Fruit fly (Drosophila melanogaster) whole organism, embryonic: Measurements from ENCODE around the gene Cpr30B.

Experiments
- Bdp1 ChIP-seq: fragments of 200-800 bp; sonication (Bioruptor generic); optimal IDR thresholded peaks from 3 replicates; lab custom pipeline; 2016; ENCODE audit warnings: missing biosample characterization, missing genetic modification characterization
- BtbVII ChIP-seq: fragments of 200-800 bp; sonication (Bioruptor generic); optimal IDR thresholded peaks from 3 replicates; lab custom pipeline; 2017; ENCODE audit warnings: missing biosample characterization, mild to moderate bottlenecking, missing genetic modification characterization
- CG10147 ChIP-seq: fragments of 200-800 bp; sonication (Bioruptor generic); optimal IDR thresholded peaks from 2 replicates; lab custom pipeline; 2019; ENCODE audit warnings: missing biosample characterization, mild to moderate bottlenecking, missing genetic modification characterization, moderate library complexity
- CG10366 ChIP-seq: fragments of 200-800 bp; sonication (Bioruptor generic); IDR thresholded peaks from 2 replicates; pipeline ENCODE4 v1.3.6; 2022; ENCODE audit warnings: missing biosample characterization, missing genetic modification characterization
- CG11723 ChIP-seq: fragments of 200-800 bp; sonication (Bioruptor generic); optimal IDR thresholded peaks from 2 replicates; lab custom pipeline; 2017; ENCODE audit warnings: missing biosample characterization, mild to moderate bottlenecking, missing genetic modification characterization
- CG12104 ChIP-seq: fragments of 200-800 bp; sonication (Bioruptor generic); optimal IDR thresholded peaks from 3 replicates; lab custom pipeline; 2016; ENCODE audit warnings: missing biosample characterization, missing genetic modification characterization
- CG14441 ChIP-seq: fragments of 200-800 bp; sonication (Bioruptor generic); IDR thresholded peaks from 2 replicates; pipeline ENCODE4 v1.3.6; 2022; ENCODE audit warnings: missing biosample characterization, missing genetic modification characterization
- CG15269 ChIP-seq: fragments of 200-800 bp; sonication (Bioruptor generic); optimal IDR thresholded peaks from 2 replicates; lab custom pipeline; 2018; ENCODE audit warnings: missing biosample characterization, mild to moderate bottlenecking, missing genetic modification characterization, moderate library complexity
- CG16779 ChIP-seq: fragments of 200-800 bp; sonication (Bioruptor generic); IDR thresholded peaks from 2 replicates; pipeline ENCODE4 v1.3.6; 2022; ENCODE audit warnings: missing biosample characterization, missing genetic modification characterization
- CG16863 ChIP-seq: fragments of 200-800 bp; sonication (Bioruptor generic); optimal IDR thresholded peaks from 3 replicates; lab custom pipeline; 2016; ENCODE audit warnings: missing biosample characterization, missing genetic modification characterization
- CG18476 ChIP-seq: fragments of 200-800 bp; sonication (Bioruptor generic); optimal IDR thresholded peaks from 2 replicates; lab custom pipeline; 2016; ENCODE audit warnings: missing biosample characterization, mild to moderate bottlenecking, missing genetic modification characterization
- CG2120 ChIP-seq: fragments of 200-800 bp; sonication (Bioruptor generic); optimal IDR thresholded peaks from 3 replicates; lab custom pipeline; 2016; ENCODE audit warnings: missing biosample characterization, missing genetic modification characterization
- CG2199 ChIP-seq: fragments of 200-800 bp; sonication (Bioruptor generic); IDR thresholded peaks from 3 replicates; pipeline ENCODE4 v1.3.6; 2022; ENCODE audit warnings: missing biosample characterization, missing genetic modification characterization
- CG2875 ChIP-seq: fragments of 200-800 bp; sonication (Bioruptor generic); optimal IDR thresholded peaks from 2 replicates; lab custom pipeline; 2017; ENCODE audit warnings: missing biosample characterization, mild to moderate bottlenecking, missing genetic modification characterization, missing genetic modification reagents
- CG2889 ChIP-seq: fragments of 200-800 bp; sonication (Bioruptor generic); IDR thresholded peaks from 3 replicates; pipeline ENCODE4 v1.3.6; 2022; ENCODE audit warnings: missing biosample characterization, missing genetic modification characterization
- CG30403 ChIP-seq: fragments of 200-800 bp; sonication (Bioruptor generic); optimal IDR thresholded peaks from 3 replicates; lab custom pipeline; 2016; ENCODE audit warnings: missing biosample characterization, missing genetic modification characterization
- CG31441 ChIP-seq: fragments of 200-800 bp; sonication (Bioruptor generic); IDR thresholded peaks from 2 replicates; pipeline ENCODE4 v1.3.6; 2022; ENCODE audit warnings: missing biosample characterization, missing genetic modification characterization
- CG4424 ChIP-seq: fragments of 200-800 bp; sonication (Bioruptor generic); optimal IDR thresholded peaks from 3 replicates; lab custom pipeline; 2016; ENCODE audit warnings: missing biosample characterization, missing genetic modification characterization
- CG6813 ChIP-seq: fragments of 200-800 bp; sonication (Bioruptor generic); optimal IDR thresholded peaks from 2 replicates; lab custom pipeline; 2017; ENCODE audit warnings: missing biosample characterization, missing genetic modification characterization, mild to moderate bottlenecking, moderate library complexity, missing genetic modification reagents
- Chrac-16 ChIP-seq: fragments of 200-800 bp; sonication (Bioruptor generic); optimal IDR thresholded peaks from 3 replicates; lab custom pipeline; 2016; ENCODE audit warnings: missing biosample characterization, missing genetic modification characterization
- D ChIP-seq, 2 experiments: fragments of 200-800 bp in 1 of 2; fragments of >200 bp in 1 of 2; sonication (Bioruptor generic) in 1 of 2; optimal IDR thresholded peaks; 2 replicates in 1 of 2; 3 replicates in 1 of 2; lab custom pipeline; 2017; ENCODE audit warnings: mild to moderate bottlenecking in 1 of 2, missing biosample characterization in 1 of 2, missing genetic modification characterization in 1 of 2, missing genetic modification reagents in 1 of 2
- Deaf1 ChIP-seq: fragments of 200-800 bp; optimal IDR thresholded peaks from 3 replicates; lab custom pipeline; 2019; ENCODE audit warnings: missing biosample characterization, mild to moderate bottlenecking, missing genetic modification characterization, moderate library complexity
- Hr39 ChIP-seq: fragments of >200 bp; optimal IDR thresholded peaks from 2 replicates; lab custom pipeline; 2017
- Hr51 ChIP-seq, 2 experiments: fragments of 200-800 bp; sonication (Bioruptor generic); optimal IDR thresholded peaks; 2 replicates in 1 of 2; 3 replicates in 1 of 2; lab custom pipeline; 2016 to 2018; ENCODE audit warnings: missing biosample characterization in 2 of 2, missing genetic modification characterization in 2 of 2, mild to moderate bottlenecking in 1 of 2, moderate library complexity in 1 of 2
- NFAT ChIP-seq: fragments of 200-800 bp; sonication (Bioruptor generic); IDR thresholded peaks from 2 replicates; pipeline ENCODE4 v1.3.6; 2022; ENCODE audit warnings: missing biosample characterization, missing genetic modification characterization
- Oaz ChIP-seq: fragments of 200-800 bp; sonication (Bioruptor generic); IDR thresholded peaks from 2 replicates; pipeline ENCODE4 v1.3.6; 2022; ENCODE audit warnings: missing biosample characterization, missing genetic modification characterization
- Ssrp ChIP-seq: fragments of 200-800 bp; sonication (Bioruptor generic); optimal IDR thresholded peaks from 2 replicates; lab custom pipeline; 2018; ENCODE audit warnings: missing biosample characterization, mild to moderate bottlenecking, missing genetic modification characterization, moderate library complexity
- Vsx1 ChIP-seq: fragments of 200-800 bp; sonication (Bioruptor generic); optimal IDR thresholded peaks from 2 replicates; lab custom pipeline; 2017; ENCODE audit warnings: missing biosample characterization, mild to moderate bottlenecking, missing genetic modification characterization, missing genetic modification reagents
- aop ChIP-seq: fragments of 200-800 bp; sonication (Bioruptor generic); IDR thresholded peaks from 2 replicates; pipeline ENCODE4 v1.3.6; 2022; ENCODE audit warnings: missing biosample characterization, missing genetic modification characterization
- ash1 ChIP-seq: fragments of 200-800 bp; sonication (Bioruptor generic); optimal IDR thresholded peaks from 2 replicates; lab custom pipeline; 2018; ENCODE audit warnings: missing biosample characterization, mild to moderate bottlenecking, missing genetic modification characterization
- dpn ChIP-seq, 2 experiments: fragments of 200-800 bp; sonication (Bioruptor generic); optimal IDR thresholded peaks; 3 replicates each; lab custom pipeline; 2016; ENCODE audit warnings: missing biosample characterization in 2 of 2, missing genetic modification characterization in 2 of 2
- esg ChIP-seq: fragments of 200-800 bp; sonication (Bioruptor generic); conservative IDR thresholded peaks from 2 replicates; pipeline ENCODE4 v1.3.6; 2022; ENCODE audit warnings: missing biosample characterization, missing genetic modification characterization
- eve ChIP-seq, 2 experiments: fragments of >200 bp; optimal IDR thresholded peaks; 2 replicates each; lab custom pipeline; 2017; ENCODE audit warnings: missing biosample characterization in 2 of 2, missing genetic modification characterization in 2 of 2
- eyg ChIP-seq: fragments of 200-800 bp; sonication (Bioruptor generic); optimal IDR thresholded peaks from 3 replicates; lab custom pipeline; 2016; ENCODE audit warnings: missing biosample characterization, missing genetic modification characterization
- fd3F ChIP-seq: fragments of 200-800 bp; sonication (Bioruptor generic); optimal IDR thresholded peaks from 2 replicates; lab custom pipeline; 2018; ENCODE audit warnings: missing biosample characterization, mild to moderate bottlenecking, missing genetic modification characterization, moderate library complexity
- fd96Cb ChIP-seq: fragments of 200-800 bp; sonication (Bioruptor generic); optimal IDR thresholded peaks from 2 replicates; lab custom pipeline; 2018; ENCODE audit warnings: missing biosample characterization, mild to moderate bottlenecking, missing genetic modification characterization, moderate library complexity
- gcm ChIP-seq: fragments of 200-800 bp; sonication (Bioruptor generic); optimal IDR thresholded peaks from 2 replicates; lab custom pipeline; 2019; ENCODE audit warnings: missing biosample characterization, mild to moderate bottlenecking, missing genetic modification characterization, moderate library complexity
- hb ChIP-seq: fragments of 200-800 bp; sonication (Bioruptor generic); IDR thresholded peaks from 3 replicates; pipeline ENCODE4 v1.3.6; 2022; ENCODE audit warnings: missing biosample characterization, missing genetic modification characterization; ENCODE audit not compliant: partially characterized antibody
- her ChIP-seq: fragments of 200-800 bp; sonication (Bioruptor generic); optimal IDR thresholded peaks from 2 replicates; lab custom pipeline; 2016; ENCODE audit warnings: missing biosample characterization, missing genetic modification characterization
- kah ChIP-seq: fragments of 200-800 bp; sonication (Bioruptor generic); optimal IDR thresholded peaks from 2 replicates; lab custom pipeline; 2018; ENCODE audit warnings: missing biosample characterization, mild to moderate bottlenecking, missing genetic modification characterization
- lola ChIP-seq, 3 experiments: fragments of >200 bp in 2 of 3; fragments of 200-800 bp in 1 of 3; sonication (Bioruptor generic) in 1 of 3; optimal IDR thresholded peaks; 2 replicates each; lab custom pipeline; 2017 to 2019; ENCODE audit warnings: missing biosample characterization in 3 of 3, missing genetic modification characterization in 3 of 3, mild to moderate bottlenecking in 1 of 3, moderate library complexity in 1 of 3
- nerfin-2 ChIP-seq: fragments of 200-800 bp; sonication (Bioruptor generic); IDR thresholded peaks from 2 replicates; pipeline ENCODE4 v1.3.6; 2022; ENCODE audit warnings: missing biosample characterization, missing genetic modification characterization; ENCODE audit not compliant: partially characterized antibody
- org-1 ChIP-seq: fragments of 200-800 bp; sonication (Bioruptor generic); optimal IDR thresholded peaks from 2 replicates; lab custom pipeline; 2017; ENCODE audit warnings: missing biosample characterization, missing genetic modification characterization
- pnt ChIP-seq: fragments of 200-800 bp; sonication (Bioruptor generic); optimal IDR thresholded peaks from 3 replicates; lab custom pipeline; 2016; ENCODE audit warnings: missing biosample characterization, missing genetic modification characterization
- psq ChIP-seq: fragments of 200-800 bp; sonication (Bioruptor generic); optimal IDR thresholded peaks from 2 replicates; lab custom pipeline; 2017; ENCODE audit warnings: missing biosample characterization, missing genetic modification characterization
- pzg ChIP-seq: fragments of 200-800 bp; sonication (Bioruptor generic); optimal IDR thresholded peaks from 3 replicates; lab custom pipeline; 2018; ENCODE audit warnings: missing biosample characterization, mild to moderate bottlenecking, missing genetic modification characterization, moderate library complexity
- sima ChIP-seq: fragments of 200-800 bp; sonication (Bioruptor generic); optimal IDR thresholded peaks from 2 replicates; lab custom pipeline; 2016; ENCODE audit warnings: missing biosample characterization, missing genetic modification characterization
- so ChIP-seq: fragments of 200-800 bp; sonication (Bioruptor generic); IDR thresholded peaks from 3 replicates; pipeline ENCODE4 v1.3.6; 2022; ENCODE audit warnings: missing biosample characterization, missing genetic modification characterization
- zfh1 ChIP-seq: fragments of 200-800 bp; sonication (Bioruptor generic); IDR thresholded peaks from 3 replicates; pipeline ENCODE4 v1.3.6; 2022; ENCODE audit warnings: missing biosample characterization, missing genetic modification characterization

The Cpr30B gene

dm6 chr2L:9502786-9503443 is 39.8 kb upstream of the Cpr30B start (continued):
- peak; percentile 24 to 84 for TF ChIP-seq Hr51 (GFP tag; optimal IDR thresholded peaks at IDR 0.05; lab: Kevin White, UChicago)
- TF ChIP-seq CG2875 (GFP tag; lab: Kevin White, UChicago): peak; percentile 55
- peak; percentile 70; the same call in 2 of the 3 replicates for TF ChIP-seq zfh1 (GFP tag; lab: Robert Waterston, UW)
- no peak for TF ChIP-seq sima (GFP tag; lab: Kevin White, UChicago)
- no peak for TF ChIP-seq nerfin-2
- peak; percentile 67 for TF ChIP-seq CG31441 (GFP tag; lab: Robert Waterston, UW)
- TF ChIP-seq Ssrp (tag; lab: Kevin White, UChicago): peak; percentile 58
- TF ChIP-seq eve (GFP tag; optimal IDR thresholded peaks at IDR 0.05; lab: Kevin White, UChicago): peak in 1 of 2 experiments; percentile 36
- peak; percentile 44 for TF ChIP-seq CG16863 (GFP tag; lab: Kevin White, UChicago)
- no peak for TF ChIP-seq NFAT
- peak; percentile 47 for TF ChIP-seq CG4424 (GFP tag; lab: Kevin White, UChicago)
- TF ChIP-seq BtbVII (GFP tag; lab: Kevin White, UChicago): peak; percentile 49
- TF ChIP-seq kah (GFP tag; lab: Kevin White, UChicago): no peak
- no peak for TF ChIP-seq CG2199 (GFP tag; lab: Robert Waterston, UW)
- peak; percentile 38 for TF ChIP-seq CG18476 (GFP tag; lab: Kevin White, UChicago)
- TF ChIP-seq Chrac-16 (GFP tag; lab: Kevin White, UChicago): peak; percentile 62
- no peak for TF ChIP-seq CG6813 (GFP tag; lab: Kevin White, UChicago)
- TF ChIP-seq CG10147: no peak
- TF ChIP-seq CG2889 (GFP tag; lab: Robert Waterston, UW): peak; percentile 78; the same call in 2 of the 3 replicates
- peak; percentile 33 for TF ChIP-seq org-1
- no peak for TF ChIP-seq ash1 (GFP tag; lab: Kevin White, UChicago)
- no peak for TF ChIP-seq eyg (GFP tag; lab: Kevin White, UChicago)
- TF ChIP-seq lola (GFP tag; optimal IDR thresholded peaks at IDR 0.05; lab: Kevin White, UChicago): no peak
- peak; percentile 83 for TF ChIP-seq so (GFP tag; lab: Robert Waterston, UW)
- TF ChIP-seq Bdp1: peak; percentile 24
- peak; percentile 67; the same call in 1 of the 2 replicates for TF ChIP-seq Oaz
- TF ChIP-seq CG2120: peak; percentile 71
- TF ChIP-seq her (GFP tag; lab: Kevin White, UChicago): no peak
- peak; percentile 88 for TF ChIP-seq CG15269 (tag; lab: Kevin White, UChicago)
- peak; percentile 82 for TF ChIP-seq CG10366
- peak; percentile 39; the same call in 1 of the 2 replicates for TF ChIP-seq aop (GFP tag; lab: Robert Waterston, UW)
- peak; percentile 70 for TF ChIP-seq gcm (GFP tag; lab: Kevin White, UChicago)
- TF ChIP-seq fd96Cb (tag; lab: Kevin White, UChicago): peak; percentile 47
- peak; percentile 61 for TF ChIP-seq Vsx1 (GFP tag; lab: Kevin White, UChicago)
- peak; percentile 54 for TF ChIP-seq CG11723 (GFP tag; lab: Kevin White, UChicago)
- TF ChIP-seq D (optimal IDR thresholded peaks at IDR 0.05; lab: Kevin White, UChicago): no peak
- peak; percentile 30 for TF ChIP-seq D (GFP tag; optimal IDR thresholded peaks at IDR 0.05; lab: Kevin White, UChicago)
- peak; percentile 66 for TF ChIP-seq fd3F (GFP tag; lab: Kevin White, UChicago)
- peak; percentile 31 for TF ChIP-seq pnt (GFP tag; lab: Kevin White, UChicago)
- TF ChIP-seq Deaf1 (tag; lab: Kevin White, UChicago): peak; percentile 14
- TF ChIP-seq CG16779 (GFP tag; lab: Robert Waterston, UW): no peak
- peak; percentile 40 for TF ChIP-seq esg (GFP tag; lab: Robert Waterston, UW)
- TF ChIP-seq dpn (GFP tag; optimal IDR thresholded peaks at IDR 0.05; lab: Kevin White, UChicago): peak in 1 of 2 experiments; percentile 69
- no peak for TF ChIP-seq Hr39 (lab: Kevin White, UChicago)
- peak; percentile 88 for TF ChIP-seq CG14441 (GFP tag; lab: Robert Waterston, UW)
- TF ChIP-seq pzg (GFP tag; lab: Kevin White, UChicago): no peak
- TF ChIP-seq psq (GFP tag; lab: Kevin White, UChicago): peak; percentile 28
- 0 out of 3 replicates have a peak, but pooled peaks have one; percentile 10 for TF ChIP-seq hb (GFP tag; lab: Robert Waterston, UW)
- TF ChIP-seq CG30403 (GFP tag; lab: Kevin White, UChicago): peak; percentile 82
- peak; percentile 36 for TF ChIP-seq CG12104 (GFP tag; lab: Kevin White, UChicago)
